Fruit fly (Drosophila melanogaster): ENCODE results near the gene CG10486.

- TF ChIP-seq h (optimal IDR thresholded peaks at IDR 0.05) (no peak), insv (optimal IDR thresholded peaks at IDR 0.05) (no peak), psq (optimal IDR thresholded peaks at IDR 0.05) (no peak), Sin3A (optimal IDR thresholded peaks at IDR 0.05) (no peak)
These were observed 50.2 kb downstream of the CG10486 start for dm6 chr3L:5856081-5856826.
